Worm (Caenorhabditis elegans) whole organism, L4 larva: ENCODE results near the gene srd-40.

Experiments used
- F26F4.8 ChIP-seq: fragments of 200-800 bp; sonication (Bioruptor generic); conservative IDR thresholded peaks from 2 replicates; pipeline ENCODE4 v1.3.6; 2022; ENCODE audit warnings: missing genetic modification characterization, missing compliant biosample characterization
- F49E8.2 ChIP-seq: sonication (generic microtip); optimal IDR thresholded peaks from 2 replicates; lab custom pipeline; 2016; ENCODE audit warnings: missing compliant biosample characterization, mild to moderate bottlenecking, missing genetic modification characterization, borderline replicate concordance
- T20F7.1 ChIP-seq: fragments of 200-800 bp; sonication (Bioruptor generic); optimal IDR thresholded peaks from 2 replicates; lab custom pipeline; 2018; ENCODE audit warnings: mild to moderate bottlenecking, missing genetic modification characterization, missing compliant biosample characterization
- Y105C5A.15 ChIP-seq: fragments of 200-800 bp; sonication (Bioruptor generic); IDR thresholded peaks from 2 replicates; pipeline ENCODE4 v1.3.6; 2022; ENCODE audit warnings: missing genetic modification characterization, missing compliant biosample characterization
- Y48G9A.11 ChIP-seq: fragments of 200-800 bp; sonication (Bioruptor generic); IDR thresholded peaks from 2 replicates; pipeline ENCODE4 v1.3.6; 2022; ENCODE audit warnings: missing genetic modification reagents, missing genetic modification characterization, missing compliant biosample characterization
- Y5F2A.4 ChIP-seq: fragments of 200-800 bp; sonication (Bioruptor generic); optimal IDR thresholded peaks from 2 replicates; lab custom pipeline; 2018; ENCODE audit warnings: mild to moderate bottlenecking, missing genetic modification characterization, missing compliant biosample characterization
- aly-2 ChIP-seq: sonication (generic microtip); optimal IDR thresholded peaks from 2 replicates; lab custom pipeline; 2018; ENCODE audit warnings: missing biosample characterization, missing genetic modification characterization
- ceh-20 ChIP-seq: fragments of 200-800 bp; sonication (Bioruptor generic); IDR thresholded peaks from 2 replicates; pipeline ENCODE4 v1.3.6; 2022; ENCODE audit warnings: missing genetic modification reagents, missing genetic modification characterization, missing compliant biosample characterization
- ceh-32 ChIP-seq: sonication (generic microtip); optimal IDR thresholded peaks from 2 replicates; lab custom pipeline; 2016; ENCODE audit warnings: mild to moderate bottlenecking, missing genetic modification characterization, missing compliant biosample characterization; ENCODE audit not compliant: poor library complexity
- ces-1 ChIP-seq: fragments of 150-350 bp; sonication (generic microtip); optimal IDR thresholded peaks from 4 replicates; lab custom pipeline; 2014; ENCODE audit warnings: missing biosample characterization, missing genetic modification reagents, missing genetic modification characterization
- ctbp-1 ChIP-seq: fragments of 200-800 bp; sonication (Bioruptor generic); IDR thresholded peaks from 2 replicates; pipeline ENCODE4 v1.3.6; 2022; ENCODE audit warnings: missing genetic modification reagents, missing genetic modification characterization, missing compliant biosample characterization
- daf-12 ChIP-seq: fragments of 150-350 bp; optimal IDR thresholded peaks from 2 replicates; lab custom pipeline; 2014; ENCODE audit warnings: missing biosample characterization, missing genetic modification reagents, missing genetic modification characterization
- daf-19 ChIP-seq: fragments of 200-800 bp; sonication (Bioruptor generic); conservative IDR thresholded peaks from 2 replicates; pipeline ENCODE4 v1.3.6; 2022; ENCODE audit warnings: missing genetic modification characterization, missing compliant biosample characterization
- dmd-8 ChIP-seq: fragments of 200-800 bp; sonication (Bioruptor generic); IDR thresholded peaks from 2 replicates; pipeline ENCODE4 v1.3.6; 2022; ENCODE audit warnings: missing genetic modification characterization, missing compliant biosample characterization
- dmd-9 ChIP-seq: fragments of 200-800 bp; sonication (Bioruptor generic); IDR thresholded peaks from 2 replicates; pipeline ENCODE4 v1.3.6; 2022; ENCODE audit warnings: missing genetic modification reagents, missing genetic modification characterization, missing compliant biosample characterization
- dpl-1 ChIP-seq: fragments of 150-350 bp; optimal IDR thresholded peaks from 2 replicates; lab custom pipeline; 2014; ENCODE audit warnings: missing biosample characterization, missing genetic modification reagents, missing genetic modification characterization
- duxl-1 ChIP-seq: sonication (generic microtip); optimal IDR thresholded peaks from 2 replicates; lab custom pipeline; 2016; ENCODE audit warnings: mild to moderate bottlenecking, missing genetic modification characterization, moderate library complexity, missing compliant biosample characterization; ENCODE audit not compliant: poor library complexity
- egl-27 ChIP-seq: sonication (generic microtip); optimal IDR thresholded peaks from 3 replicates; lab custom pipeline; 2017; ENCODE audit warnings: missing biosample characterization, missing genetic modification reagents, missing genetic modification characterization
- hlh-11 ChIP-seq: fragments of 200-800 bp; sonication (Bioruptor generic); optimal IDR thresholded peaks from 2 replicates; lab custom pipeline; 2018; ENCODE audit warnings: mild to moderate bottlenecking, missing genetic modification characterization, missing compliant biosample characterization
- hmg-1.1 ChIP-seq: fragments of 200-800 bp; sonication (Bioruptor generic); IDR thresholded peaks from 2 replicates; pipeline ENCODE4 v1.3.6; 2022; ENCODE audit warnings: missing genetic modification reagents, missing genetic modification characterization, missing compliant biosample characterization
- jun-1 ChIP-seq: fragments of 150-350 bp; optimal IDR thresholded peaks from 2 replicates; lab custom pipeline; 2014; ENCODE audit warnings: missing biosample characterization, missing genetic modification reagents, missing genetic modification characterization
- lim-7 ChIP-seq: fragments of 200-800 bp; sonication (Bioruptor generic); IDR thresholded peaks from 2 replicates; pipeline ENCODE4 v1.3.6; 2022; ENCODE audit warnings: missing genetic modification characterization, missing compliant biosample characterization
- lin-1 ChIP-seq: fragments of 200-800 bp; sonication (Bioruptor generic); IDR thresholded peaks from 2 replicates; pipeline ENCODE4 v1.3.6; 2022; ENCODE audit warnings: missing genetic modification reagents, missing genetic modification characterization, missing compliant biosample characterization
- lin-15B ChIP-seq: fragments of 150-350 bp; sonication (generic microtip); optimal IDR thresholded peaks from 3 replicates; lab custom pipeline; 2014; ENCODE audit warnings: missing biosample characterization, missing genetic modification characterization
- lin-29 ChIP-seq: fragments of 200-800 bp; sonication (Bioruptor generic); IDR thresholded peaks from 2 replicates; pipeline ENCODE4 v1.3.6; 2022; ENCODE audit warnings: missing genetic modification reagents, missing genetic modification characterization, missing compliant biosample characterization
- lin-38 ChIP-seq: fragments of 200-800 bp; sonication (Bioruptor generic); IDR thresholded peaks from 2 replicates; pipeline ENCODE4 v1.3.6; 2022; ENCODE audit warnings: missing genetic modification reagents, missing genetic modification characterization, missing compliant biosample characterization
- lin-39 ChIP-seq: fragments of 150-350 bp; optimal IDR thresholded peaks from 2 replicates; lab custom pipeline; 2014; ENCODE audit warnings: missing biosample characterization, missing genetic modification reagents, missing genetic modification characterization
- lir-3 ChIP-seq: sonication (generic microtip); optimal IDR thresholded peaks from 2 replicates; lab custom pipeline; 2016; ENCODE audit warnings: mild to moderate bottlenecking, missing genetic modification characterization, missing compliant biosample characterization
- mdt-29 ChIP-seq: fragments of 200-800 bp; sonication (Bioruptor generic); IDR thresholded peaks from 2 replicates; pipeline ENCODE4 v1.3.6; 2022; ENCODE audit warnings: missing genetic modification reagents, missing genetic modification characterization, missing compliant biosample characterization
- mxl-3 ChIP-seq: fragments of 200-800 bp; sonication (Bioruptor generic); optimal IDR thresholded peaks from 2 replicates; lab custom pipeline; 2018; ENCODE audit warnings: mild to moderate bottlenecking, missing genetic modification characterization, missing compliant biosample characterization
- nhr-111 ChIP-seq: fragments of 200-800 bp; sonication (Bioruptor generic); optimal IDR thresholded peaks from 2 replicates; lab custom pipeline; 2018; ENCODE audit warnings: mild to moderate bottlenecking, missing genetic modification characterization, missing compliant biosample characterization
- nhr-25 ChIP-seq: sonication (generic microtip); optimal IDR thresholded peaks from 2 replicates; lab custom pipeline; 2017; ENCODE audit warnings: missing genetic modification characterization, mild to moderate bottlenecking, missing compliant biosample characterization, antibody characterized with exemption, moderate library complexity, borderline replicate concordance; ENCODE audit not compliant: insufficient read depth
- nhr-41 ChIP-seq: fragments of 200-800 bp; sonication (Bioruptor generic); IDR thresholded peaks from 2 replicates; pipeline ENCODE4 v1.3.6; 2022; ENCODE audit warnings: missing genetic modification reagents, missing genetic modification characterization, missing compliant biosample characterization
- nhr-42 ChIP-seq: fragments of 200-800 bp; sonication (Bioruptor generic); IDR thresholded peaks from 2 replicates; pipeline ENCODE4 v1.3.6; 2022; ENCODE audit warnings: missing genetic modification characterization, missing compliant biosample characterization
- nhr-48 ChIP-seq: sonication (generic microtip); optimal IDR thresholded peaks from 2 replicates; lab custom pipeline; 2016; ENCODE audit warnings: mild to moderate bottlenecking, missing genetic modification characterization, missing compliant biosample characterization
- nhr-77 ChIP-seq: fragments of 150-350 bp; optimal IDR thresholded peaks from 2 replicates; lab custom pipeline; 2014; ENCODE audit warnings: missing biosample characterization, missing genetic modification characterization
- pha-4 ChIP-seq, 2 experiments: fragments of 150-350 bp in 1 of 2; fragments of 200-800 bp in 1 of 2; sonication (Bioruptor generic) in 1 of 2; IDR thresholded peaks in 1 of 2; optimal IDR thresholded peaks in 1 of 2; 2 replicates each; pipeline versions ENCODE4 v1.3.6 to Lab custom; 2014 to 2022; ENCODE audit warnings: missing genetic modification characterization in 2 of 2, missing genetic modification reagents in 2 of 2, missing biosample characterization in 1 of 2, missing compliant biosample characterization in 1 of 2
- php-3 ChIP-seq: fragments of 200-800 bp; sonication (Bioruptor generic); IDR thresholded peaks from 2 replicates; pipeline ENCODE4 v1.3.6; 2022; ENCODE audit warnings: missing genetic modification reagents, missing genetic modification characterization, missing compliant biosample characterization
- pqm-1 ChIP-seq: sonication (generic microtip); optimal IDR thresholded peaks from 2 replicates; lab custom pipeline; 2017; ENCODE audit warnings: missing biosample characterization, missing genetic modification characterization
- set-16 ChIP-seq: fragments of 200-800 bp; sonication (Bioruptor generic); IDR thresholded peaks from 2 replicates; pipeline ENCODE4 v1.3.6; 2022; ENCODE audit warnings: missing genetic modification reagents, missing genetic modification characterization, missing compliant biosample characterization
- skn-1 ChIP-seq: fragments of 150-350 bp; optimal IDR thresholded peaks from 2 replicates; lab custom pipeline; 2014; ENCODE audit warnings: missing biosample characterization, missing genetic modification characterization
- spr-1 ChIP-seq: sonication (generic microtip); optimal IDR thresholded peaks from 2 replicates; lab custom pipeline; 2016; ENCODE audit warnings: mild to moderate bottlenecking, missing genetic modification characterization, missing compliant biosample characterization
- spr-3 ChIP-seq: fragments of 200-800 bp; sonication (Bioruptor generic); optimal IDR thresholded peaks from 2 replicates; lab custom pipeline; 2018; ENCODE audit warnings: mild to moderate bottlenecking, missing genetic modification characterization, missing compliant biosample characterization
- tag-97 ChIP-seq: fragments of 200-800 bp; sonication (Bioruptor generic); IDR thresholded peaks from 2 replicates; pipeline ENCODE4 v1.3.6; 2022; ENCODE audit warnings: missing genetic modification characterization, missing compliant biosample characterization
- unc-130 ChIP-seq: sonication (generic microtip); optimal IDR thresholded peaks from 2 replicates; lab custom pipeline; 2016; ENCODE audit warnings: missing genetic modification reagents, missing genetic modification characterization, missing compliant biosample characterization
- unc-39 ChIP-seq: sonication (generic microtip); optimal IDR thresholded peaks from 2 replicates; lab custom pipeline; 2017; ENCODE audit warnings: missing biosample characterization, missing genetic modification characterization
- vab-7 ChIP-seq: fragments of 200-800 bp; sonication (Bioruptor generic); IDR thresholded peaks from 2 replicates; pipeline ENCODE4 v1.3.6; 2022; ENCODE audit warnings: missing genetic modification reagents, missing genetic modification characterization, missing compliant biosample characterization
- zfp-2 ChIP-seq: sonication (generic microtip); optimal IDR thresholded peaks from 2 replicates; lab custom pipeline; 2016; ENCODE audit warnings: mild to moderate bottlenecking, missing genetic modification characterization, missing compliant biosample characterization
- ztf-7 ChIP-seq: fragments of 150-350 bp; optimal IDR thresholded peaks from 2 replicates; lab custom pipeline; 2014; ENCODE audit warnings: missing biosample characterization, missing genetic modification characterization

The srd-40 gene

ce11 chrX:12362951-12363486 is 39.5 kb downstream of the srd-40 start (continued):
- TF ChIP-seq tag-97 (GFP tag; lab: Robert Waterston, UW) (peak; percentile 76), F49E8.2 (tag; lab: Kevin White, UChicago) (peak; percentile 39), pqm-1 (tag; lab: Kevin White, UChicago) (peak; percentile 65), jun-1 (tag; lab: Kevin White, UChicago) (peak; percentile 99), dmd-9 (GFP tag; lab: Robert Waterston, UW) (peak; percentile 64; the same call in 1 of the 2 replicates), nhr-25 (tag; lab: Kevin White, UChicago) (peak; percentile 84), duxl-1 (tag; lab: Kevin White, UChicago) (peak; percentile 98), egl-27 (tag; lab: Kevin White, UChicago) (peak; percentile 69), spr-1 (tag; lab: Kevin White, UChicago) (peak; percentile 96), hlh-11 (peak; percentile 96), dpl-1 (GFP tag; lab: Kevin White, UChicago) (peak; percentile 66), skn-1 (peak; percentile 41), ces-1 (GFP tag; lab: Kevin White, UChicago) (peak; percentile 97), unc-39 (tag; lab: Kevin White, UChicago) (peak; percentile 38), lir-3 (tag; lab: Kevin White, UChicago) (peak; percentile 94), ztf-7 (tag; lab: Kevin White, UChicago) (peak; percentile 95), lin-29 (GFP tag; lab: Robert Waterston, UW) (peak; percentile 94), nhr-111 (GFP tag; lab: Kevin White, UChicago) (no peak), pha-4 (GFP tag; IDR thresholded peaks at IDR 0.05; lab: Robert Waterston, UW) (peak; percentile 96), pha-4 (tag; optimal IDR thresholded peaks at IDR 0.05; lab: Kevin White, UChicago) (peak; percentile 95), vab-7 (GFP tag; lab: Robert Waterston, UW) (peak; percentile 84; the same call in 1 of the 2 replicates), lin-1 (GFP tag; lab: Robert Waterston, UW) (peak; percentile 92), lin-39 (peak; percentile 92), daf-12 (tag; lab: Kevin White, UChicago) (peak; percentile 9), hmg-1.1 (GFP tag; lab: Robert Waterston, UW) (peak; percentile 99), php-3 (GFP tag; lab: Robert Waterston, UW) (peak; percentile 93; the same call in 1 of the 2 replicates), F26F4.8 (GFP tag; lab: Robert Waterston, UW) (no peak), set-16 (GFP tag; lab: Robert Waterston, UW) (no peak), nhr-77 (tag; lab: Kevin White, UChicago) (peak; percentile 100), ceh-20 (GFP tag; lab: Robert Waterston, UW) (peak; percentile 97), Y48G9A.11 (GFP tag; lab: Robert Waterston, UW) (no peak), Y105C5A.15 (peak; percentile 70; the same call in 1 of the 2 replicates), Y5F2A.4 (GFP tag; lab: Kevin White, UChicago) (peak; percentile 90), mdt-29 (GFP tag; lab: Robert Waterston, UW) (peak; percentile 92), T20F7.1 (GFP tag; lab: Kevin White, UChicago) (peak; percentile 94), lin-15B (peak; percentile 13), aly-2 (no peak), daf-19 (GFP tag; lab: Robert Waterston, UW) (peak; percentile 67), ceh-32 (tag; lab: Kevin White, UChicago) (peak; percentile 89), lim-7 (GFP tag; lab: Robert Waterston, UW) (no peak), unc-130 (GFP tag; lab: Kevin White, UChicago) (no peak), mxl-3 (peak; percentile 89), nhr-41 (GFP tag; lab: Robert Waterston, UW) (peak; percentile 72; the same call in 1 of the 2 replicates), zfp-2 (peak; percentile 76), nhr-42 (GFP tag; lab: Robert Waterston, UW) (peak; percentile 97), dmd-8 (GFP tag; lab: Robert Waterston, UW) (0 out of 2 replicates have a peak, but pooled peaks have one; percentile 5), spr-3 (GFP tag; lab: Kevin White, UChicago) (peak; percentile 91), ctbp-1 (GFP tag; lab: Robert Waterston, UW) (peak; percentile 98), nhr-48 (tag; lab: Kevin White, UChicago) (peak; percentile 97), lin-38 (GFP tag; lab: Robert Waterston, UW) (peak; percentile 84)
